Worm (Caenorhabditis elegans) whole organism, early embryonic: ENCODE data around the gene srh-223.

Source experiments
- B0310.2 ChIP-seq: sonication (generic microtip); optimal IDR thresholded peaks from 2 replicates; lab custom pipeline; 2016; ENCODE audit warnings: mild to moderate bottlenecking, missing genetic modification characterization, missing compliant biosample characterization
- F13C5.2 ChIP-seq: sonication (generic microtip); optimal IDR thresholded peaks from 2 replicates; lab custom pipeline; 2017; ENCODE audit warnings: mild to moderate bottlenecking, missing genetic modification characterization, inconsistent platforms, missing compliant biosample characterization
- aly-1 ChIP-seq: sonication (generic microtip); optimal IDR thresholded peaks from 2 replicates; lab custom pipeline; 2016; ENCODE audit warnings: missing genetic modification characterization, missing compliant biosample characterization
- ama-1 ChIP-seq: fragments of 150-350 bp; optimal IDR thresholded peaks from 2 replicates; lab custom pipeline; 2014
- ceh-13 ChIP-seq: fragments of 200-800 bp; sonication (Bioruptor generic); optimal IDR thresholded peaks from 2 replicates; lab custom pipeline; 2018; ENCODE audit warnings: mild to moderate bottlenecking, missing genetic modification characterization, missing compliant biosample characterization
- ceh-36 ChIP-seq: sonication (generic microtip); optimal IDR thresholded peaks from 2 replicates; lab custom pipeline; 2016; ENCODE audit warnings: missing genetic modification characterization, inconsistent platforms, missing compliant biosample characterization
- ets-7 ChIP-seq: sonication (generic microtip); optimal IDR thresholded peaks from 2 replicates; lab custom pipeline; 2016; ENCODE audit warnings: missing genotype, missing genetic modification characterization, missing compliant biosample characterization
- flt-1 ChIP-seq: fragments of 200-800 bp; sonication (Bioruptor generic); IDR thresholded peaks from 2 replicates; pipeline ENCODE4 v1.3.6; 2022; ENCODE audit warnings: missing genetic modification characterization, missing compliant biosample characterization
- hmbx-1 ChIP-seq: sonication (generic microtip); optimal IDR thresholded peaks from 2 replicates; lab custom pipeline; 2016; ENCODE audit warnings: mild to moderate bottlenecking, missing genetic modification characterization, missing compliant biosample characterization
- hmg-4 ChIP-seq: fragments of 200-800 bp; sonication (Bioruptor generic); optimal IDR thresholded peaks from 2 replicates; lab custom pipeline; 2018; ENCODE audit warnings: mild to moderate bottlenecking, missing genetic modification characterization, missing compliant biosample characterization
- hnd-1 ChIP-seq: sonication (generic microtip); optimal IDR thresholded peaks from 2 replicates; lab custom pipeline; 2016; ENCODE audit warnings: missing genetic modification characterization, missing compliant biosample characterization
- pes-1 ChIP-seq: fragments of 200-800 bp; sonication (Bioruptor generic); IDR thresholded peaks from 2 replicates; pipeline ENCODE4 v1.3.6; 2022; ENCODE audit warnings: missing genetic modification reagents, missing genetic modification characterization, missing compliant biosample characterization
- scrt-1 ChIP-seq: fragments of 200-800 bp; sonication (Bioruptor generic); IDR thresholded peaks from 2 replicates; pipeline ENCODE4 v1.3.6; 2022; ENCODE audit warnings: missing genetic modification characterization, missing compliant biosample characterization
- sea-1 ChIP-seq: fragments of 200-800 bp; sonication (Bioruptor generic); conservative IDR thresholded peaks from 2 replicates; pipeline ENCODE4 v1.3.6; 2022; ENCODE audit warnings: missing genetic modification characterization, missing compliant biosample characterization
- tbx-11 ChIP-seq: fragments of 200-800 bp; sonication (Bioruptor generic); IDR thresholded peaks from 2 replicates; pipeline ENCODE4 v1.3.6; 2022; ENCODE audit warnings: missing genetic modification characterization, missing compliant biosample characterization
- tbx-37 ChIP-seq: fragments of 200-800 bp; sonication (Bioruptor generic); conservative IDR thresholded peaks from 2 replicates; pipeline ENCODE4 v1.3.6; 2022; ENCODE audit warnings: missing genetic modification reagents, missing genetic modification characterization, missing compliant biosample characterization
- tra-4 ChIP-seq: sonication (generic microtip); optimal IDR thresholded peaks from 2 replicates; lab custom pipeline; 2017; ENCODE audit warnings: missing genetic modification characterization, missing compliant biosample characterization

Gene srh-223

DNA sequence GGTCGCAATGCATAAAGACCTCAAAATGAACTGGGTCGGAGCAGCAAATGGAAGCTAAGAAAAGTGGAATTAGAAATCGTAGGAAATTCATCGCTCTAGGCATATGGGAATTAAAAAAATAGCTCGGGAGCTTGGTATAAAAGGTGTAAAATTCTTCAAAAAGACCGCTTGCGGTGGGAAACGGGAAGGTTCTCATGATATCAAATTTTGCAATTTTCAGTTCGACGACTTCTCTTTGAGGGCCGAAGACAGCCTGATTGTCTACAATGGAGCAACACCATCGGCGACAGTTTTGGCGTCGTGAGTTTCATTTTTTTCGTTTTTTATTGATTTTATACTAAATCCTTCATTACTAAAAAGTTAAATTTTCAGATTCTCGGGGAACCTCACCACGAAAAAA lies 16.8 kb downstream of the srh-223 start, which contains the start of gene F47C12.8:
F47C12.8 (minus strand) TSS at position 101 of the 400 bp plus-strand sequence.
- no peak for TF ChIP-seq hmg-4 (GFP tag; lab: Kevin White, UChicago)
- no peak for TF ChIP-seq ceh-36 (tag; lab: Kevin White, UChicago)
- no peak for TF ChIP-seq flt-1
- TF ChIP-seq hnd-1, result no peak
- TF ChIP-seq tbx-37 (GFP tag; lab: Robert Waterston, UW), result no peak

DNA sequence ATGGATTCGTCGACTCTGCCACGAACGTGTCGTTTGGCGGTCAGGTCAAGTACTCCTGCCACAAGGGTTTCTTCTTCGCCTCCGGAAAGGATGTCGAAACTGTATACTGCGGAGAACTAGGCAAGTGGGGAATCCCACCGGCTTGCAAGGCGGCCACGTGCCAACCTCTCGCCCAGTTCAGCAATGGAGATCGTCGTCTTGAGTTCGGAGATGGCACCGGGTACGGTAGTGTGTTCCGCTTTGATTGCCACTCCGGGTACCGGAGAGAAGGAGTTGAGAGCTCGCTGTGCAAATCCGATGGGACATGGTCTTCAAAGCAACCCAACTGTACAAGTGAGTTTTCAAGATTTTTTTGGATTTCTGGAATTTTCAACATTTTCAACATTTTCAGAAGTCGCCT lies 18.0 kb downstream of the srh-223 start:
- TF ChIP-seq B0310.2 (tag; lab: Kevin White, UChicago), result no peak
- no peak for TF ChIP-seq tbx-11
- TF ChIP-seq tbx-37 (GFP tag; lab: Robert Waterston, UW), result no peak
- TF ChIP-seq hmg-4 (GFP tag; lab: Kevin White, UChicago), result no peak
- TF ChIP-seq aly-1 (tag; lab: Kevin White, UChicago), result no peak
- TF ChIP-seq ama-1 (lab: Kevin White, UChicago), result no peak
- TF ChIP-seq scrt-1 (GFP tag; lab: Robert Waterston, UW), result no peak
- TF ChIP-seq tra-4, result no peak
- TF ChIP-seq ceh-36 (tag; lab: Kevin White, UChicago), result no peak
- no peak for TF ChIP-seq sea-1 (GFP tag; lab: Robert Waterston, UW)

DNA sequence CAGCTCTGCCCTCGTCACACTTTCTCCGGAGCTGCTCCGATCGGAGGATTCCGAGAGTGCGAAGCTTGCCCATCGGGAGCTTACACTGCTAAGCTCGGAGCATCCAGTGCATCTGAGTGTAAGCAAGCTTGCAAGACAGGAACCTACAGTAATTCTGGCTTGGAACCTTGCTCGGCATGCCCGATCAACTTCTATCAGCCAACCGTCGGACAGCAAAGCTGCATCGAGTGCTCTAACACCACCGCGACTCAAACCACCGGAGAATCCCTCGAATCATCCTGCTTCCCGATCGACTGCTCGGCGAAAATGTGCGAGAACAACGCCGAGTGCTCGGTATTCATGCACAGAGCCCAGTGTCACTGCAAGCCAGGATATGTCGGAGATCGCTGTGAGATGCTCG lies 22.5 kb downstream of the srh-223 start:
- TF ChIP-seq B0310.2 (tag; lab: Kevin White, UChicago), result no peak
- no peak for TF ChIP-seq ets-7 (tag; lab: Kevin White, UChicago)
- no peak for TF ChIP-seq ama-1 (lab: Kevin White, UChicago)
- no peak for TF ChIP-seq aly-1 (tag; lab: Kevin White, UChicago)
- TF ChIP-seq tra-4, result no peak
- no peak for TF ChIP-seq ceh-36 (tag; lab: Kevin White, UChicago)
- no peak for TF ChIP-seq sea-1 (GFP tag; lab: Robert Waterston, UW)
- TF ChIP-seq ceh-13 (GFP tag; lab: Kevin White, UChicago), result no peak
- no peak for TF ChIP-seq tbx-37 (GFP tag; lab: Robert Waterston, UW)
- no peak for TF ChIP-seq scrt-1 (GFP tag; lab: Robert Waterston, UW)
- no peak for TF ChIP-seq F13C5.2 (tag; lab: Kevin White, UChicago)
- TF ChIP-seq flt-1, result no peak
- no peak for TF ChIP-seq hmbx-1 (tag; lab: Kevin White, UChicago)
- TF ChIP-seq tbx-11, result no peak
- no peak for TF ChIP-seq pes-1 (GFP tag; lab: Robert Waterston, UW)
- no peak for TF ChIP-seq hmg-4 (GFP tag; lab: Kevin White, UChicago)

DNA sequence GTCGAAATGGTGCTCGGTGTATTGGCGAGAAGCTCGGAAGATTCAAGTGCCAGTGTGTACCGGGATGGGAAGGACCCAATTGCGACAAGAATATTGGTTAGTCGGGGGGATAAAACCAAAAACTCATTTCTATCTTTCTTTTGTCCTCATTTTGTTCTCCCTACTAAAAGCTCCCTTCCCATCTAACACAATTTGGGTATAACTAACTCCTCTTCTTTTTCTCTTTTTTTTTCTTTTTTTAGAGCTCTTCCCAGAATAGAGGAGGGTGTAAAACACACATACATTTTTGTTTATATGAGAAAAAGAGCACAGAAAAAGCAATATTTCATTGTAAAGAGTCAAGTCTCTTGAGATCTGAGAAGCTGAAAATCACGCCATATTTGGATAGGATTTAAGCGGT lies 23.5 kb downstream of the srh-223 start:
- TF ChIP-seq ceh-36 (tag; lab: Kevin White, UChicago) (no peak), tbx-11 (no peak), F13C5.2 (tag; lab: Kevin White, UChicago) (no peak), flt-1 (no peak)

DNA sequence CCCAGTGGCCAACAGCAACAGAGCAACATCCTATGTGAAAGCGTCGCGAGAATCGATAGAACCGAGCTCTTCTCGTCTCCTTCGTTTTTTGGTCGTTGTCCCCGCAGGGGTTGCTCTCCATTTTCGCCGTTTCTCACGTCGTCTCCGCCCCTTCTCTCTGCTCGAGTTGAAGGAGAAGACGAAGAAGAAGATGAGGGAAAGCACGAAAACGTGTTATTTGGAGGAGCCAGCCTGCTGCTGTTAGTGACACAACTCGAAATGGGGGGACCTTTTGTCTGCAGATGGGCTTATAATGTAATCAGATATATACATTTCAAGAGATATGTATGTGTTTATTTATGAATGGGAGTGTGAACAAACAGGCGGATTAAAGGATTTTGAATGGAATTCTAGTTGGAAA lies 26.0 kb downstream of the srh-223 start, which contains the start of gene W02C12.2:
W02C12.2 (minus strand) TSS at position 277 of the 400 bp plus-strand sequence.
- TF ChIP-seq flt-1 (no peak), B0310.2 (tag; lab: Kevin White, UChicago) (no peak), hmg-4 (GFP tag; lab: Kevin White, UChicago) (no peak), hmbx-1 (tag; lab: Kevin White, UChicago) (no peak), scrt-1 (GFP tag; lab: Robert Waterston, UW) (no peak), ets-7 (tag; lab: Kevin White, UChicago) (no peak), sea-1 (GFP tag; lab: Robert Waterston, UW) (no peak), F13C5.2 (tag; lab: Kevin White, UChicago) (no peak), tbx-37 (GFP tag; lab: Robert Waterston, UW) (no peak), tra-4 (no peak), hnd-1 (no peak), ceh-36 (tag; lab: Kevin White, UChicago) (no peak), pes-1 (GFP tag; lab: Robert Waterston, UW) (no peak)

DNA sequence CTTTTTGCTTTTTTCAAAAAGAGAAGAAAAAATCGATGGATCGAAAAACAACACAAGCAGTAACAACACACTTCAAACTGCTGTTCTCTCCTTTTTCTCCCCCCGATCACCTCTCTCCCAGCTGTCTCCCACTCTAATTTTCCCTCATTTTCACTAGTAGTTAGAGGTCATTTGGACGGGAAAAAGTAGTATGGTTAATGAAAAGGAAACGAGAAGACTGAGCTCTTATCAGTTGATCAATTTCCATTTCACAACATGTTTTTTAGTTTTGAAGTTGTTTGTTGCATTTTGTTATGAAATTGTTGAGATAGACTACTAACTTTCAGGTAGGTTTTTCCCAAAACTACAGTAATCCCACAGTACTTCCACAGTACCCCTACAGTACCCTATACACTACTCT lies 26.7 kb downstream of the srh-223 start:
- no peak for TF ChIP-seq hmbx-1 (tag; lab: Kevin White, UChicago)
- TF ChIP-seq pes-1 (GFP tag; lab: Robert Waterston, UW), result no peak
- no peak for TF ChIP-seq F13C5.2 (tag; lab: Kevin White, UChicago)
- TF ChIP-seq ceh-13 (GFP tag; lab: Kevin White, UChicago), result no peak
- no peak for TF ChIP-seq scrt-1 (GFP tag; lab: Robert Waterston, UW)
- TF ChIP-seq hmg-4 (GFP tag; lab: Kevin White, UChicago), result no peak
- no peak for TF ChIP-seq ceh-36 (tag; lab: Kevin White, UChicago)
- no peak for TF ChIP-seq tra-4
- no peak for TF ChIP-seq hnd-1
- no peak for TF ChIP-seq B0310.2 (tag; lab: Kevin White, UChicago)
- TF ChIP-seq ama-1 (lab: Kevin White, UChicago), result no peak
- no peak for TF ChIP-seq ets-7 (tag; lab: Kevin White, UChicago)
- no peak for TF ChIP-seq aly-1 (tag; lab: Kevin White, UChicago)
- no peak for TF ChIP-seq tbx-11
- TF ChIP-seq tbx-37 (GFP tag; lab: Robert Waterston, UW), result no peak

DNA sequence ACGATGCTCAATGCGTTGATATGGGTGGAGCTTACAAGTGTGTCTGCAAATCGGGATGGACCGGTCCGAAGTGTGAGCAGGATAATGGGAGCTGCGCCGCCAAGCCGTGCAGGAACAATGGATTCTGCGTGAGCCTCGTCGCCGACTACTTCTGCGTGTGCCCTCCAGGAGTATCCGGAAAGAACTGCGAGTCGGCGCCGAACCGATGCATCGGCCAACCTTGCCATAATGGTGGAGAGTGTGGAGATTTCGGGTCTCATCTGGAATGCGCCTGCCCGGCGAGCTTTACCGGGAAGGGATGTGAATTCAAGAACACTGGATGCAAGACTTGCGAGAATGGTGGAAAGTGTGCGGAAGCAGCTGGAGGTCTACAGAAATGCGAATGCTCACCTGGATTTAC lies 28.2 kb downstream of the srh-223 start:
- TF ChIP-seq tra-4 (no peak), flt-1 (no peak)

DNA sequence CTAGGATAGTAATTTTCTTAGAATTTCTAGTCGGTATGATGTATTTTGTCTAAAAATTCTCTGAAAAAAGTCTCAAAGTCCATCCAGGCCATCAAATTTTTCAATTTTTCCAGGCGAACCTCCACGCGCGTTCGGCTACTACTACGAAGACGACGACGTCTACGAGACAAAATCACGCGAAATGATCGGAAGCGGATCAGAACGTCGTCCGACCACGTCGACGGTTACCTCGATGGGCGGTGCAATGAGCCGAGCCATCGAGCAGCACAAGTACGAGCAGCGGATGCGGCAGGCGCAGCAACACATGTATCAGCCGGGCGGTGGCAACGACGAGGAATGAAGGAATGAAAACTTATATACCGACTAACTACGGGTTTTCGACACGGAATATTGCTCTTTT lies 31.9 kb downstream of the srh-223 start:
- no peak for TF ChIP-seq hmg-4 (GFP tag; lab: Kevin White, UChicago)
- no peak for TF ChIP-seq tbx-37 (GFP tag; lab: Robert Waterston, UW)
- no peak for TF ChIP-seq tbx-11
- no peak for TF ChIP-seq ets-7 (tag; lab: Kevin White, UChicago)
- TF ChIP-seq tra-4, result no peak
